Worm (Caenorhabditis elegans) whole organism, L4/young adult: Measurements from ENCODE around the gene hdl-2.

Experiments
- W03F9.2 ChIP-seq: fragments of 150-350 bp; optimal IDR thresholded peaks from 2 replicates; lab custom pipeline; 2014; ENCODE audit warnings: missing biosample characterization, missing genetic modification characterization
- dao-5 ChIP-seq: sonication (generic microtip); optimal IDR thresholded peaks from 2 replicates; lab custom pipeline; 2016; ENCODE audit warnings: missing genotype, missing genetic modification characterization, moderate library complexity, missing compliant biosample characterization

DNA sequence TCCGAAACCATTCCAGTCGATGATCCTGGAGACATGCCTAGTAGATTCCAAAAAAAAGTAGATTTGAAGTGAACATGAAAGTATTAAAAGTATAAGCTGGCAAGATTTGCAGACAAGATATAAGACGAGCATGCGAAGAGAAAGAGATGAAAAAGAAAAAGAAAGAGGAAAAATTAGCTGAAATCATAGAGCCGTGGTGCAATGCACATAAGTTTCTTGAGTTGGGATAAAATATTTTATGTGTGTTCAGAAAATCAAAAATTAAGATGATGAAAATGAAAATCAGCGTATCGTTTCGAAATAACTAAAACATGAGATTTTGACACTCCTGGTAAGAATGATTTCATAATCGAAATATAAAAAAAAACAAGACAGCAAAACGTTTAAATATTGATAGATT, 29.5 kb upstream of the hdl-2 start, which contains the start of gene T11B7.2:
- TF ChIP-seq W03F9.2 (tag; lab: Kevin White, UChicago) (no peak), dao-5 (no peak)
